Fruit fly (Drosophila melanogaster) whole organism, embryonic: ENCODE results near the gene CG45105.

Experiments used
- Adf1 ChIP-seq: fragments of 200-800 bp; sonication (Bioruptor generic); IDR thresholded peaks from 2 replicates; pipeline ENCODE4 v1.3.6; 2022; ENCODE audit warnings: missing biosample characterization, missing genetic modification characterization
- Bgb ChIP-seq: fragments of 200-800 bp; sonication (Bioruptor generic); IDR thresholded peaks from 2 replicates; pipeline ENCODE4 v1.3.6; 2022; ENCODE audit warnings: missing biosample characterization, missing genetic modification characterization; ENCODE audit not compliant: partially characterized antibody
- CG11093 ChIP-seq: fragments of 200-800 bp; sonication (Bioruptor generic); IDR thresholded peaks from 3 replicates; pipeline ENCODE4 v1.3.6; 2022; ENCODE audit warnings: missing biosample characterization, missing genetic modification characterization
- CG11695 ChIP-seq: fragments of 200-800 bp; sonication (Bioruptor generic); IDR thresholded peaks from 3 replicates; pipeline ENCODE4 v1.3.6; 2022; ENCODE audit warnings: missing biosample characterization, missing genetic modification characterization
- CG13287 ChIP-seq: fragments of 200-800 bp; sonication (Bioruptor generic); IDR thresholded peaks from 2 replicates; pipeline ENCODE4 v1.3.6; 2022; ENCODE audit warnings: missing biosample characterization, missing genetic modification characterization; ENCODE audit not compliant: partially characterized antibody
- CG15479 ChIP-seq: fragments of 200-800 bp; sonication (Bioruptor generic); optimal IDR thresholded peaks from 3 replicates; lab custom pipeline; 2019; ENCODE audit warnings: missing biosample characterization, mild to moderate bottlenecking, missing genetic modification characterization, moderate library complexity
- CG1603 ChIP-seq: fragments of 200-800 bp; sonication (Bioruptor generic); optimal IDR thresholded peaks from 2 replicates; lab custom pipeline; 2019; ENCODE audit warnings: missing biosample characterization, mild to moderate bottlenecking, missing genetic modification characterization, moderate library complexity
- CG17328 ChIP-seq: fragments of 200-800 bp; sonication (Bioruptor generic); IDR thresholded peaks from 2 replicates; pipeline ENCODE4 v1.3.6; 2022; ENCODE audit warnings: missing biosample characterization, missing genetic modification characterization
- CG17912 ChIP-seq: fragments of 200-800 bp; sonication (Bioruptor generic); optimal IDR thresholded peaks from 2 replicates; lab custom pipeline; 2018; ENCODE audit warnings: missing biosample characterization, mild to moderate bottlenecking, missing genetic modification characterization
- CG2712 ChIP-seq: fragments of 200-800 bp; optimal IDR thresholded peaks from 3 replicates; lab custom pipeline; 2019; ENCODE audit warnings: missing biosample characterization, mild to moderate bottlenecking, missing genetic modification characterization, moderate library complexity
- CG32767 ChIP-seq: fragments of 200-800 bp; sonication (Bioruptor generic); IDR thresholded peaks from 2 replicates; pipeline ENCODE4 v1.3.6; 2022; ENCODE audit warnings: missing biosample characterization, missing genetic modification characterization
- CG34422 ChIP-seq: fragments of 200-800 bp; sonication (Bioruptor generic); IDR thresholded peaks from 3 replicates; pipeline ENCODE4 v1.3.6; 2022; ENCODE audit warnings: missing biosample characterization, missing genetic modification characterization
- CG3995 ChIP-seq: fragments of 200-800 bp; sonication (Bioruptor generic); optimal IDR thresholded peaks from 3 replicates; lab custom pipeline; 2016; ENCODE audit warnings: missing biosample characterization, missing genetic modification characterization
- CG6683 ChIP-seq: fragments of 200-800 bp; sonication (Bioruptor generic); optimal IDR thresholded peaks from 2 replicates; lab custom pipeline; 2017; ENCODE audit warnings: missing biosample characterization, mild to moderate bottlenecking, missing genetic modification characterization, missing genetic modification reagents
- CG7271 ChIP-seq: fragments of 200-800 bp; sonication (Bioruptor generic); optimal IDR thresholded peaks from 2 replicates; lab custom pipeline; 2018; ENCODE audit warnings: missing biosample characterization, mild to moderate bottlenecking, missing genetic modification characterization, moderate library complexity
- CG7839 ChIP-seq: fragments of 200-800 bp; sonication (Bioruptor generic); optimal IDR thresholded peaks from 3 replicates; lab custom pipeline; 2018; ENCODE audit warnings: missing biosample characterization, mild to moderate bottlenecking, missing genetic modification characterization, moderate library complexity
- CG7987 ChIP-seq: fragments of 200-800 bp; sonication (Bioruptor generic); optimal IDR thresholded peaks from 2 replicates; lab custom pipeline; 2018; ENCODE audit warnings: missing biosample characterization, mild to moderate bottlenecking, missing genetic modification characterization, moderate library complexity
- CG8290 ChIP-seq, 3 experiments: fragments of 200-800 bp; sonication (Bioruptor generic); optimal IDR thresholded peaks; 2 replicates each; lab custom pipeline; 2016 to 2019; ENCODE audit warnings: missing biosample characterization in 3 of 3, missing genetic modification characterization in 3 of 3, mild to moderate bottlenecking in 2 of 3, moderate library complexity in 1 of 3
- CG8924 ChIP-seq: fragments of 200-800 bp; optimal IDR thresholded peaks from 3 replicates; lab custom pipeline; 2019; ENCODE audit warnings: missing biosample characterization, mild to moderate bottlenecking, missing genetic modification characterization, moderate library complexity
- Dll ChIP-seq: fragments of 200-800 bp; sonication (Bioruptor generic); IDR thresholded peaks from 4 replicates; pipeline ENCODE4 v1.3.6; 2022; ENCODE audit warnings: missing biosample characterization, missing genetic modification characterization; ENCODE audit not compliant: partially characterized antibody
- Drgx ChIP-seq: fragments of 200-800 bp; sonication (Bioruptor generic); IDR thresholded peaks from 2 replicates; pipeline ENCODE4 v1.3.6; 2022; ENCODE audit warnings: missing biosample characterization, missing genetic modification characterization
- Gug ChIP-seq: fragments of 200-800 bp; sonication (Bioruptor generic); IDR thresholded peaks from 4 replicates; pipeline ENCODE4 v1.3.6; 2022; ENCODE audit warnings: missing biosample characterization, missing genetic modification characterization
- HmgD ChIP-seq: fragments of 200-800 bp; sonication (Bioruptor generic); optimal IDR thresholded peaks from 3 replicates; lab custom pipeline; 2016; ENCODE audit warnings: missing biosample characterization, missing genetic modification characterization
- Hr78 ChIP-seq, 2 experiments: fragments of 200-800 bp in 1 of 2; fragments of >200 bp in 1 of 2; sonication (Bioruptor generic) in 1 of 2; optimal IDR thresholded peaks; 2 replicates each; lab custom pipeline; 2017 to 2019; ENCODE audit warnings: missing biosample characterization in 2 of 2, missing genetic modification characterization in 2 of 2, mild to moderate bottlenecking in 1 of 2, moderate library complexity in 1 of 2
- NFAT ChIP-seq: fragments of 200-800 bp; sonication (Bioruptor generic); IDR thresholded peaks from 2 replicates; pipeline ENCODE4 v1.3.6; 2022; ENCODE audit warnings: missing biosample characterization, missing genetic modification characterization
- Oli ChIP-seq: fragments of 200-800 bp; sonication (Bioruptor generic); optimal IDR thresholded peaks from 2 replicates; lab custom pipeline; 2018; ENCODE audit warnings: missing biosample characterization, mild to moderate bottlenecking, missing genetic modification characterization, moderate library complexity
- Rfx ChIP-seq: fragments of 200-800 bp; sonication (Bioruptor generic); IDR thresholded peaks from 2 replicates; pipeline ENCODE4 v1.3.6; 2022; ENCODE audit warnings: missing biosample characterization, missing genetic modification characterization
- Sry-β ChIP-seq: fragments of 200-800 bp; sonication (Bioruptor generic); optimal IDR thresholded peaks from 2 replicates; lab custom pipeline; 2018; ENCODE audit warnings: missing biosample characterization, mild to moderate bottlenecking, missing genetic modification characterization, moderate library complexity
- Xbp1 ChIP-seq: fragments of 200-800 bp; sonication (Bioruptor generic); optimal IDR thresholded peaks from 3 replicates; lab custom pipeline; 2016; ENCODE audit warnings: missing biosample characterization, mild to moderate bottlenecking, missing genetic modification characterization
- ara ChIP-seq: fragments of 200-800 bp; sonication (Bioruptor generic); IDR thresholded peaks from 2 replicates; pipeline ENCODE4 v1.3.6; 2022; ENCODE audit warnings: missing biosample characterization, missing genetic modification characterization
- ato ChIP-seq: fragments of 200-800 bp; sonication (Bioruptor generic); IDR thresholded peaks from 2 replicates; pipeline ENCODE4 v1.3.6; 2022; ENCODE audit warnings: missing biosample characterization, missing genetic modification characterization; ENCODE audit not compliant: partially characterized antibody
- ci ChIP-seq: fragments of 200-800 bp; sonication (Bioruptor generic); IDR thresholded peaks from 3 replicates; pipeline ENCODE4 v1.3.6; 2022; ENCODE audit warnings: missing biosample characterization, missing genetic modification characterization
- crol ChIP-seq: fragments of 200-800 bp; sonication (Bioruptor generic); IDR thresholded peaks from 2 replicates; pipeline ENCODE4 v1.3.6; 2022; ENCODE audit warnings: missing biosample characterization, missing genetic modification characterization
- dpn ChIP-seq, 2 experiments: fragments of 200-800 bp; sonication (Bioruptor generic); optimal IDR thresholded peaks; 3 replicates each; lab custom pipeline; 2016; ENCODE audit warnings: missing biosample characterization in 2 of 2, missing genetic modification characterization in 2 of 2
- gce ChIP-seq: fragments of 200-800 bp; sonication (Bioruptor generic); IDR thresholded peaks from 3 replicates; pipeline ENCODE4 v1.3.6; 2022; ENCODE audit warnings: missing biosample characterization, missing genetic modification characterization
- jumu ChIP-seq: fragments of 200-800 bp; sonication (Bioruptor generic); optimal IDR thresholded peaks from 3 replicates; lab custom pipeline; 2016; ENCODE audit warnings: missing biosample characterization, missing genetic modification characterization
- knrl ChIP-seq: fragments of 200-800 bp; sonication (Bioruptor generic); IDR thresholded peaks from 3 replicates; pipeline ENCODE4 v1.3.6; 2022; ENCODE audit warnings: missing biosample characterization, missing genetic modification characterization; ENCODE audit not compliant: partially characterized antibody
- lov ChIP-seq, 2 experiments: fragments of 200-800 bp in 1 of 2; fragments of >200 bp in 1 of 2; sonication (Bioruptor generic) in 1 of 2; IDR thresholded peaks in 1 of 2; optimal IDR thresholded peaks in 1 of 2; 2 replicates in 1 of 2; 3 replicates in 1 of 2; pipeline versions ENCODE4 v1.3.6 to Lab custom; 2017 to 2022; ENCODE audit warnings: missing biosample characterization in 1 of 2, missing genetic modification characterization in 1 of 2
- nmo ChIP-seq: fragments of 200-800 bp; sonication (Bioruptor generic); optimal IDR thresholded peaks from 2 replicates; lab custom pipeline; 2018; ENCODE audit warnings: missing biosample characterization, mild to moderate bottlenecking, missing genetic modification characterization, moderate library complexity
- oc ChIP-seq: fragments of 200-800 bp; sonication (Bioruptor generic); optimal IDR thresholded peaks from 2 replicates; lab custom pipeline; 2018; ENCODE audit warnings: missing biosample characterization, mild to moderate bottlenecking, missing genetic modification characterization, moderate library complexity
- pb ChIP-seq: fragments of 200-800 bp; sonication (Bioruptor generic); optimal IDR thresholded peaks from 3 replicates; lab custom pipeline; 2016; ENCODE audit warnings: missing biosample characterization, missing genetic modification characterization
- pros ChIP-seq: fragments of 200-800 bp; sonication (Bioruptor generic); optimal IDR thresholded peaks from 3 replicates; lab custom pipeline; 2019; ENCODE audit warnings: missing biosample characterization, mild to moderate bottlenecking, missing genetic modification characterization, moderate library complexity
- ranshi ChIP-seq: fragments of 200-800 bp; sonication (Bioruptor generic); IDR thresholded peaks from 2 replicates; pipeline ENCODE4 v1.3.6; 2022; ENCODE audit warnings: missing biosample characterization, missing genetic modification characterization
- rib ChIP-seq: fragments of 200-800 bp; sonication (Bioruptor generic); IDR thresholded peaks from 2 replicates; pipeline ENCODE4 v1.3.6; 2022; ENCODE audit warnings: missing biosample characterization, missing genetic modification characterization
- slbo ChIP-seq: fragments of 200-800 bp; sonication (Bioruptor generic); IDR thresholded peaks from 2 replicates; pipeline ENCODE4 v1.3.6; 2022; ENCODE audit warnings: missing biosample characterization, missing genetic modification characterization
- unc-4 ChIP-seq: fragments of 200-800 bp; sonication (Bioruptor generic); IDR thresholded peaks from 2 replicates; pipeline ENCODE4 v1.3.6; 2022; ENCODE audit warnings: missing biosample characterization, missing genetic modification characterization; ENCODE audit not compliant: partially characterized antibody
- zen2 ChIP-seq: fragments of 200-800 bp; sonication (Bioruptor generic); IDR thresholded peaks from 3 replicates; pipeline ENCODE4 v1.3.6; 2022; ENCODE audit warnings: missing biosample characterization, missing genetic modification characterization; ENCODE audit not compliant: partially characterized antibody

The CG45105 gene

dm6 chr3R:15920751-15921156 lies 2.9 kb upstream of the CG45105 start, which contains the start of gene Fbxl7 (continued):
- peak; percentile 11; the same call in 1 of the 2 replicates for TF ChIP-seq CG13287 (GFP tag; lab: Robert Waterston, UW)
- no peak for TF ChIP-seq Dll
- TF ChIP-seq Hr78 (GFP tag; optimal IDR thresholded peaks at IDR 0.05; lab: Kevin White, UChicago), result no peak
- 0 out of 3 replicates have a peak, but pooled peaks have one; percentile 34 for TF ChIP-seq CG11695 (GFP tag; lab: Robert Waterston, UW)
- peak; percentile 3 for TF ChIP-seq CG1603 (tag; lab: Kevin White, UChicago)
- TF ChIP-seq ci, result peak; percentile 69; the same call in 2 of the 3 replicates
- no peak for TF ChIP-seq CG3995
- TF ChIP-seq CG17912 (GFP tag; lab: Kevin White, UChicago), result no peak
- peak; percentile 24; the same call in 1 of the 2 replicates for TF ChIP-seq Adf1 (GFP tag; lab: Robert Waterston, UW)
- 0 out of 4 replicates have a peak, but pooled peaks have one; percentile 10 for TF ChIP-seq Gug
- no peak for TF ChIP-seq CG6683
- peak; percentile 4 for TF ChIP-seq CG2712 (tag; lab: Kevin White, UChicago)
- TF ChIP-seq zen2 (GFP tag; lab: Robert Waterston, UW), result 0 out of 3 replicates have a peak, but pooled peaks have one; percentile 37
- peak; percentile 13 for TF ChIP-seq nmo (GFP tag; lab: Kevin White, UChicago)
- TF ChIP-seq knrl (GFP tag; lab: Robert Waterston, UW), result peak; percentile 35; the same call in 1 of the 3 replicates
- TF ChIP-seq CG7839 (tag; lab: Kevin White, UChicago), result no peak
- peak; percentile 92 for TF ChIP-seq CG15479
- peak; percentile 26; the same call in 1 of the 2 replicates for TF ChIP-seq unc-4 (GFP tag; lab: Robert Waterston, UW)
- TF ChIP-seq CG8924, result peak; percentile 35
- peak; percentile 42 for TF ChIP-seq oc (tag; lab: Kevin White, UChicago)
- no peak for TF ChIP-seq Sry-β
- TF ChIP-seq Drgx (GFP tag; lab: Robert Waterston, UW), result peak; percentile 23; the same call in 1 of the 2 replicates
- TF ChIP-seq pros (GFP tag; lab: Kevin White, UChicago), result peak; percentile 84
- TF ChIP-seq Bgb (GFP tag; lab: Robert Waterston, UW), result peak; percentile 46; the same call in 1 of the 2 replicates
- TF ChIP-seq ara (GFP tag; lab: Robert Waterston, UW), result peak; percentile 29; the same call in 1 of the 2 replicates
- TF ChIP-seq CG11093 (GFP tag; lab: Robert Waterston, UW), result no peak
- peak; percentile 22; the same call in 1 of the 2 replicates for TF ChIP-seq slbo (GFP tag; lab: Robert Waterston, UW)
- no peak for TF ChIP-seq Oli (tag; lab: Kevin White, UChicago)
- peak; percentile 17 for TF ChIP-seq pb
- TF ChIP-seq crol (GFP tag; lab: Robert Waterston, UW), result peak; percentile 54; the same call in 1 of the 2 replicates
- TF ChIP-seq CG7987, result peak; percentile 14
- peak; percentile 36; the same call in 1 of the 2 replicates for TF ChIP-seq CG32767 (GFP tag; lab: Robert Waterston, UW)
- TF ChIP-seq ranshi, result no peak
- no peak for TF ChIP-seq CG8290 (GFP tag; optimal IDR thresholded peaks at IDR 0.05; lab: Kevin White, UChicago)
- TF ChIP-seq CG8290 (tag; optimal IDR thresholded peaks at IDR 0.05; lab: Kevin White, UChicago), result no peak
- TF ChIP-seq jumu (GFP tag; lab: Kevin White, UChicago), result no peak
- 0 out of 2 replicates have a peak, but pooled peaks have one; percentile 51 for TF ChIP-seq ato
- no peak for TF ChIP-seq lov (optimal IDR thresholded peaks at IDR 0.05; lab: Kevin White, UChicago)
- peak; percentile 52; the same call in 1 of the 3 replicates for TF ChIP-seq lov (GFP tag; IDR thresholded peaks at IDR 0.05; lab: Robert Waterston, UW)
- TF ChIP-seq rib (GFP tag; lab: Robert Waterston, UW), result peak; percentile 64
- TF ChIP-seq CG34422 (GFP tag; lab: Robert Waterston, UW), result 0 out of 3 replicates have a peak, but pooled peaks have one; percentile 32
- 0 out of 2 replicates have a peak, but pooled peaks have one; percentile 18 for TF ChIP-seq CG17328 (GFP tag; lab: Robert Waterston, UW)
- 0 out of 2 replicates have a peak, but pooled peaks have one; percentile 30 for TF ChIP-seq NFAT
- TF ChIP-seq Xbp1 (GFP tag; lab: Kevin White, UChicago), result peak; percentile 49
- TF ChIP-seq HmgD, result peak; percentile 45
- peak in 1 of 2 experiments; percentile 3 for TF ChIP-seq dpn (GFP tag; optimal IDR thresholded peaks at IDR 0.05; lab: Kevin White, UChicago)
- peak; percentile 51; the same call in 1 of the 3 replicates for TF ChIP-seq gce
- no peak for TF ChIP-seq CG7271 (tag; lab: Kevin White, UChicago)
- TF ChIP-seq Rfx (GFP tag; lab: Robert Waterston, UW), result 0 out of 2 replicates have a peak, but pooled peaks have one; percentile 20
